Fruit fly (Drosophila melanogaster): ENCODE results near the gene CG15258.

- no peak for TF ChIP-seq EcR (GFP tag; optimal IDR thresholded peaks at IDR 0.05)
- no peak for TF ChIP-seq CG34367 (tag; optimal IDR thresholded peaks at IDR 0.05)
- no peak for TF ChIP-seq Ets98B (GFP tag; IDR thresholded peaks at IDR 0.05)
- TF ChIP-seq CG8159 (tag; optimal IDR thresholded peaks at IDR 0.05), result no peak
- no peak for TF ChIP-seq CG9948 (tag; optimal IDR thresholded peaks at IDR 0.05)
- TF ChIP-seq CG15710 (tag; optimal IDR thresholded peaks at IDR 0.05), result no peak
- TF ChIP-seq CG8301 (tag; optimal IDR thresholded peaks at IDR 0.05), result no peak
- TF ChIP-seq CG17806 (tag; optimal IDR thresholded peaks at IDR 0.05), result no peak
Observed at dm6 chr2L:15350882-15351281, 10.5 kb downstream of the CG15258 start.

All from whole organism, pupa.